Worm (Caenorhabditis elegans): ENCODE data around the gene sri-42.

Gene sri-42

ce11 chrII:3093352-3093751 is 49.4 kb downstream of the sri-42 start, which contains the start of gene srg-22:
Gene srg-22 (minus strand): TSS chrII:3093452.
- no peak for TF ChIP-seq F39B2.1 (GFP tag; IDR thresholded peaks at IDR 0.05)
- TF ChIP-seq madf-6 (GFP tag; IDR thresholded peaks at IDR 0.05): no peak
- no peak for TF ChIP-seq mcd-1 (GFP tag; IDR thresholded peaks at IDR 0.05)
- TF ChIP-seq hlh-26 (GFP tag; conservative IDR thresholded peaks at IDR 0.05): no peak
- no peak for TF ChIP-seq F23B12.7 (tag; optimal IDR thresholded peaks at IDR 0.05; ENCODE audit: insufficient read depth)
- no peak for TF ChIP-seq zfh-2 (GFP tag; conservative IDR thresholded peaks at IDR 0.05)
- no peak for TF ChIP-seq ceh-40 (GFP tag; IDR thresholded peaks at IDR 0.05)
- no peak for TF ChIP-seq attf-5 (GFP tag; optimal IDR thresholded peaks at IDR 0.05)
- no peak for TF ChIP-seq lag-1 (GFP tag; IDR thresholded peaks at IDR 0.05)
- TF ChIP-seq rec-8 (tag; optimal IDR thresholded peaks at IDR 0.05): no peak
- TF ChIP-seq B0035.1 (tag; optimal IDR thresholded peaks at IDR 0.05): no peak
- TF ChIP-seq B0261.1 (tag; optimal IDR thresholded peaks at IDR 0.05): no peak
- no peak for TF ChIP-seq Y67H2A.10 (GFP tag; conservative IDR thresholded peaks at IDR 0.05)
- TF ChIP-seq madf-3 (GFP tag; IDR thresholded peaks at IDR 0.05): no peak
- no peak for TF ChIP-seq snpc-3.4 (tag; optimal IDR thresholded peaks at IDR 0.05)
- TF ChIP-seq nfyb-1 (GFP tag; IDR thresholded peaks at IDR 0.05): no peak
- no peak for TF ChIP-seq lin-54 (GFP tag; optimal IDR thresholded peaks at IDR 0.05)

ce11 chrII:3091268-3091667 is 51.5 kb downstream of the sri-42 start, which contains the start of gene srg-21:
Gene srg-21 (minus strand): TSS chrII:3091368.
- TF ChIP-seq ekl-4 (GFP tag; IDR thresholded peaks at IDR 0.05) (no peak), nhr-179 (tag; optimal IDR thresholded peaks at IDR 0.05) (no peak), F22D6.2 (tag; optimal IDR thresholded peaks at IDR 0.05) (no peak), egl-44 (GFP tag; IDR thresholded peaks at IDR 0.05) (no peak)

Measured in whole organism, young adult.